Fruit fly (Drosophila melanogaster) whole organism, embryonic: Measurements from ENCODE around the gene CG1640.

Experiments
- ATbp ChIP-seq: fragments of 200-800 bp; sonication (Bioruptor generic); optimal IDR thresholded peaks from 2 replicates; lab custom pipeline; 2017; ENCODE audit warnings: missing biosample characterization, mild to moderate bottlenecking, missing genetic modification characterization, missing genetic modification reagents
- Bgb ChIP-seq: fragments of 200-800 bp; sonication (Bioruptor generic); IDR thresholded peaks from 2 replicates; pipeline ENCODE4 v1.3.6; 2022; ENCODE audit warnings: missing biosample characterization, missing genetic modification characterization; ENCODE audit not compliant: partially characterized antibody
- CG1603 ChIP-seq: fragments of 200-800 bp; sonication (Bioruptor generic); optimal IDR thresholded peaks from 2 replicates; lab custom pipeline; 2019; ENCODE audit warnings: missing biosample characterization, mild to moderate bottlenecking, missing genetic modification characterization, moderate library complexity
- CG17912 ChIP-seq: fragments of 200-800 bp; sonication (Bioruptor generic); optimal IDR thresholded peaks from 2 replicates; lab custom pipeline; 2018; ENCODE audit warnings: missing biosample characterization, mild to moderate bottlenecking, missing genetic modification characterization
- CG9215 ChIP-seq: fragments of 200-800 bp; sonication (Bioruptor generic); IDR thresholded peaks from 2 replicates; pipeline ENCODE4 v1.3.6; 2022; ENCODE audit warnings: missing biosample characterization, missing genetic modification characterization
- Sox102F ChIP-seq: fragments of 200-800 bp; sonication (Bioruptor generic); optimal IDR thresholded peaks from 2 replicates; lab custom pipeline; 2018; ENCODE audit warnings: missing biosample characterization, mild to moderate bottlenecking, missing genetic modification characterization, moderate library complexity
- jing ChIP-seq: fragments of 200-800 bp; sonication (Bioruptor generic); optimal IDR thresholded peaks from 2 replicates; lab custom pipeline; 2018; ENCODE audit warnings: missing biosample characterization, mild to moderate bottlenecking, missing genetic modification characterization
- lola ChIP-seq, 3 experiments: fragments of >200 bp in 2 of 3; fragments of 200-800 bp in 1 of 3; sonication (Bioruptor generic) in 1 of 3; optimal IDR thresholded peaks; 2 replicates each; lab custom pipeline; 2017 to 2019; ENCODE audit warnings: missing biosample characterization in 3 of 3, missing genetic modification characterization in 3 of 3, mild to moderate bottlenecking in 1 of 3, moderate library complexity in 1 of 3
- sug ChIP-seq: fragments of 200-800 bp; optimal IDR thresholded peaks from 2 replicates; lab custom pipeline; 2019; ENCODE audit warnings: missing biosample characterization, mild to moderate bottlenecking, missing genetic modification characterization, moderate library complexity
- tio ChIP-seq: fragments of 200-800 bp; sonication (Bioruptor generic); optimal IDR thresholded peaks from 2 replicates; lab custom pipeline; 2017; ENCODE audit warnings: missing biosample characterization, missing genetic modification characterization, inconsistent platforms
- usp ChIP-seq: fragments of >200 bp; optimal IDR thresholded peaks from 2 replicates; lab custom pipeline; 2017; ENCODE audit warnings: missing biosample characterization, missing genetic modification characterization

DNA sequence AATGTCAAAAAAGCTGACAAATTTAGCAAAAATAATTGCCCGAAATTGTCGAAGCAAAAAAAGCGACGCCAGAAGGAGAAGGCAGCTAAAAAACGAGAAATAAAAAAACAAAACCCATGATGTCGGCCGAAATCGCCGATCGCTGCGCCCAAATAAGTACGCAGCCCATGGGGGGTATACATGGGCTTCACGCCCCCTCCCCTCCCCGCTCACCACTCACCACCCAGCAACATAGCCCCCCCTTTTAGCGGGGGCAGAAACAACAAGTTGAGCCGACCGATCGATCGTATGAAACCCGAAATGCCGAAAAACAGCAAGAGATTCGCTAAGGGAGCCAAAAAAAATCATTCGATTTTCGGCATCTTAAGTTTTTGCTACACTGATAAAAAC, 25.6 kb downstream of the CG1640 start:
- no peak for TF ChIP-seq CG9215 (GFP tag; lab: Robert Waterston, UW)
- TF ChIP-seq Sox102F (GFP tag; lab: Kevin White, UChicago), result no peak
- TF ChIP-seq ATbp (GFP tag; lab: Kevin White, UChicago), result no peak
- no peak for TF ChIP-seq tio
- no peak for TF ChIP-seq CG1603
- TF ChIP-seq sug, result peak; percentile 100
- TF ChIP-seq CG17912 (GFP tag; lab: Kevin White, UChicago), result no peak
- TF ChIP-seq jing (GFP tag; lab: Kevin White, UChicago), result no peak
- no peak for TF ChIP-seq Bgb (GFP tag; lab: Robert Waterston, UW)
- no peak for TF ChIP-seq usp (GFP tag; lab: Kevin White, UChicago)
- no peak for TF ChIP-seq lola (GFP tag; optimal IDR thresholded peaks at IDR 0.05; lab: Kevin White, UChicago)
